Fruit fly (Drosophila melanogaster) whole organism, embryonic: Measurements from ENCODE around the gene CG15390.

ENCODE experiments used
- Atf6 ChIP-seq: fragments of 200-800 bp; sonication (Bioruptor generic); IDR thresholded peaks from 2 replicates; pipeline ENCODE4 v1.3.6; 2022; ENCODE audit warnings: missing biosample characterization, missing genetic modification characterization
- CG10321 ChIP-seq: fragments of 200-800 bp; sonication (Bioruptor generic); IDR thresholded peaks from 2 replicates; pipeline ENCODE4 v1.3.6; 2022; ENCODE audit warnings: missing biosample characterization, missing genetic modification characterization
- CG10654 ChIP-seq: fragments of 200-800 bp; sonication (Bioruptor generic); optimal IDR thresholded peaks from 2 replicates; lab custom pipeline; 2016; ENCODE audit warnings: missing biosample characterization, missing genetic modification characterization
- CG12299 ChIP-seq: fragments of 200-800 bp; sonication (Bioruptor generic); optimal IDR thresholded peaks from 2 replicates; lab custom pipeline; 2018; ENCODE audit warnings: missing biosample characterization, mild to moderate bottlenecking, missing genetic modification characterization
- CG13123 ChIP-seq: fragments of 200-800 bp; sonication (Bioruptor generic); optimal IDR thresholded peaks from 2 replicates; lab custom pipeline; 2016; ENCODE audit warnings: missing biosample characterization, missing genetic modification characterization
- CG13424 ChIP-seq: fragments of 200-800 bp; sonication (Bioruptor generic); optimal IDR thresholded peaks from 2 replicates; lab custom pipeline; 2019; ENCODE audit warnings: missing biosample characterization, mild to moderate bottlenecking, missing genetic modification characterization, moderate library complexity
- CG1832 ChIP-seq: fragments of 200-800 bp; sonication (Bioruptor generic); optimal IDR thresholded peaks from 2 replicates; lab custom pipeline; 2017; ENCODE audit warnings: missing biosample characterization, mild to moderate bottlenecking, missing genetic modification characterization, inconsistent platforms
- CG2678 ChIP-seq: fragments of 200-800 bp; sonication (Bioruptor generic); optimal IDR thresholded peaks from 3 replicates; lab custom pipeline; 2019; ENCODE audit warnings: missing biosample characterization, mild to moderate bottlenecking, missing genetic modification characterization, moderate library complexity
- CG31388 ChIP-seq: fragments of 200-800 bp; sonication (Bioruptor generic); optimal IDR thresholded peaks from 2 replicates; lab custom pipeline; 2016; ENCODE audit warnings: missing biosample characterization, missing genetic modification characterization
- CG32532 ChIP-seq: fragments of 200-800 bp; sonication (Bioruptor generic); IDR thresholded peaks from 2 replicates; pipeline ENCODE4 v1.3.6; 2022; ENCODE audit warnings: missing biosample characterization, missing genetic modification characterization
- CG3281 ChIP-seq: fragments of 200-800 bp; sonication (Bioruptor generic); optimal IDR thresholded peaks from 3 replicates; lab custom pipeline; 2017; ENCODE audit warnings: missing biosample characterization, mild to moderate bottlenecking, missing genetic modification characterization
- CG6654 ChIP-seq: fragments of 200-800 bp; sonication (Bioruptor generic); optimal IDR thresholded peaks from 2 replicates; lab custom pipeline; 2017; ENCODE audit warnings: missing biosample characterization, mild to moderate bottlenecking, missing genetic modification characterization
- CG7271 ChIP-seq: fragments of 200-800 bp; sonication (Bioruptor generic); optimal IDR thresholded peaks from 2 replicates; lab custom pipeline; 2018; ENCODE audit warnings: missing biosample characterization, mild to moderate bottlenecking, missing genetic modification characterization, moderate library complexity
- CG8290 ChIP-seq, 3 experiments: fragments of 200-800 bp; sonication (Bioruptor generic); optimal IDR thresholded peaks; 2 replicates each; lab custom pipeline; 2016 to 2019; ENCODE audit warnings: missing biosample characterization in 3 of 3, missing genetic modification characterization in 3 of 3, mild to moderate bottlenecking in 2 of 3, moderate library complexity in 1 of 3
- CG8478 ChIP-seq: fragments of >200 bp; optimal IDR thresholded peaks from 2 replicates; lab custom pipeline; 2018
- CG9727 ChIP-seq: fragments of 200-800 bp; sonication (Bioruptor generic); optimal IDR thresholded peaks from 3 replicates; lab custom pipeline; 2017; ENCODE audit warnings: missing biosample characterization, mild to moderate bottlenecking, missing genetic modification characterization
- CHES-1-like ChIP-seq: fragments of 200-800 bp; sonication (Bioruptor generic); optimal IDR thresholded peaks from 2 replicates; lab custom pipeline; 2016; ENCODE audit warnings: missing biosample characterization, missing genetic modification characterization
- Dip2 ChIP-seq: fragments of 200-800 bp; sonication (Bioruptor generic); IDR thresholded peaks from 2 replicates; pipeline ENCODE4 v1.3.6; 2022; ENCODE audit warnings: missing biosample characterization, missing genetic modification characterization
- E2f1 ChIP-seq: fragments of 200-800 bp; sonication (Bioruptor generic); IDR thresholded peaks from 2 replicates; pipeline ENCODE4 v1.3.6; 2022; ENCODE audit warnings: missing biosample characterization, missing genetic modification characterization
- Elba2 ChIP-seq: fragments of 200-800 bp; sonication (Bioruptor generic); optimal IDR thresholded peaks from 3 replicates; lab custom pipeline; 2016; ENCODE audit warnings: missing biosample characterization, missing genetic modification characterization
- HLH4C ChIP-seq: fragments of 200-800 bp; sonication (Bioruptor generic); IDR thresholded peaks from 3 replicates; pipeline ENCODE4 v1.3.6; 2022; ENCODE audit warnings: missing biosample characterization, missing genetic modification characterization; ENCODE audit not compliant: partially characterized antibody
- MESR4 ChIP-seq: fragments of 200-800 bp; sonication (Bioruptor generic); optimal IDR thresholded peaks from 2 replicates; lab custom pipeline; 2018; ENCODE audit warnings: missing biosample characterization, mild to moderate bottlenecking, missing genetic modification characterization, moderate library complexity
- MTF-1 ChIP-seq: fragments of 200-800 bp; sonication (Bioruptor generic); optimal IDR thresholded peaks from 2 replicates; lab custom pipeline; 2018; ENCODE audit warnings: missing biosample characterization, mild to moderate bottlenecking, missing genetic modification characterization, borderline replicate concordance
- Mad ChIP-seq: fragments of 200-800 bp; sonication (Bioruptor generic); optimal IDR thresholded peaks from 2 replicates; lab custom pipeline; 2016; ENCODE audit warnings: missing biosample characterization, missing genetic modification characterization
- NC2α ChIP-seq: fragments of 200-800 bp; sonication (Bioruptor generic); optimal IDR thresholded peaks from 2 replicates; lab custom pipeline; 2016; ENCODE audit warnings: missing biosample characterization, missing genetic modification characterization
- NC2β ChIP-seq: fragments of 200-800 bp; sonication (Bioruptor generic); optimal IDR thresholded peaks from 2 replicates; lab custom pipeline; 2016; ENCODE audit warnings: missing biosample characterization, missing genetic modification characterization
- Neu2 ChIP-seq: fragments of 200-800 bp; sonication (Bioruptor generic); optimal IDR thresholded peaks from 3 replicates; lab custom pipeline; 2016; ENCODE audit warnings: missing biosample characterization, missing genetic modification characterization, borderline replicate concordance
- Rfx ChIP-seq: fragments of 200-800 bp; sonication (Bioruptor generic); IDR thresholded peaks from 2 replicates; pipeline ENCODE4 v1.3.6; 2022; ENCODE audit warnings: missing biosample characterization, missing genetic modification characterization
- Rx ChIP-seq: fragments of 200-800 bp; sonication (Bioruptor generic); IDR thresholded peaks from 2 replicates; pipeline ENCODE4 v1.3.6; 2022; ENCODE audit warnings: missing biosample characterization, missing genetic modification characterization
- ab ChIP-seq: fragments of 200-800 bp; sonication (Bioruptor generic); optimal IDR thresholded peaks from 2 replicates; lab custom pipeline; 2016; ENCODE audit warnings: missing biosample characterization, missing genetic modification characterization
- abd-A ChIP-seq: fragments of 200-800 bp; sonication (Bioruptor generic); optimal IDR thresholded peaks from 3 replicates; lab custom pipeline; 2019; ENCODE audit warnings: missing biosample characterization, mild to moderate bottlenecking, missing genetic modification characterization, moderate library complexity
- caup ChIP-seq: fragments of 200-800 bp; sonication (Bioruptor generic); optimal IDR thresholded peaks from 3 replicates; lab custom pipeline; 2017; ENCODE audit warnings: missing biosample characterization, mild to moderate bottlenecking, missing genetic modification characterization, moderate library complexity; ENCODE audit not compliant: severe bottlenecking
- cg ChIP-seq: fragments of 200-800 bp; sonication (Bioruptor generic); optimal IDR thresholded peaks from 3 replicates; lab custom pipeline; 2019; ENCODE audit warnings: missing biosample characterization, mild to moderate bottlenecking, missing genetic modification characterization, moderate library complexity
- corto ChIP-seq: fragments of 200-800 bp; sonication (Bioruptor generic); optimal IDR thresholded peaks from 2 replicates; lab custom pipeline; 2016; ENCODE audit warnings: missing biosample characterization, mild to moderate bottlenecking, missing genetic modification characterization, moderate library complexity
- da ChIP-seq: fragments of 200-800 bp; sonication (Bioruptor generic); optimal IDR thresholded peaks from 2 replicates; lab custom pipeline; 2016; ENCODE audit warnings: missing biosample characterization, missing genetic modification characterization
- disco-r ChIP-seq: fragments of 200-800 bp; sonication (Bioruptor generic); optimal IDR thresholded peaks from 2 replicates; lab custom pipeline; 2016; ENCODE audit warnings: missing biosample characterization, missing genetic modification characterization
- fru ChIP-seq: fragments of >200 bp; optimal IDR thresholded peaks from 2 replicates; lab custom pipeline; 2017
- ham ChIP-seq: fragments of 200-800 bp; sonication (Bioruptor generic); IDR thresholded peaks from 2 replicates; pipeline ENCODE4 v1.3.6; 2022; ENCODE audit warnings: missing biosample characterization, missing genetic modification characterization
- klu ChIP-seq: fragments of 200-800 bp; sonication (Bioruptor generic); IDR thresholded peaks from 2 replicates; pipeline ENCODE4 v1.3.6; 2022; ENCODE audit warnings: missing biosample characterization, missing genetic modification characterization
- kni ChIP-seq: fragments of 200-800 bp; sonication (Bioruptor generic); optimal IDR thresholded peaks from 3 replicates; lab custom pipeline; 2017; ENCODE audit warnings: mild to moderate bottlenecking, missing biosample characterization, missing genetic modification reagents, missing genetic modification characterization
- knrl ChIP-seq: fragments of 200-800 bp; sonication (Bioruptor generic); IDR thresholded peaks from 3 replicates; pipeline ENCODE4 v1.3.6; 2022; ENCODE audit warnings: missing biosample characterization, missing genetic modification characterization; ENCODE audit not compliant: partially characterized antibody
- mld ChIP-seq: fragments of 200-800 bp; sonication (Bioruptor generic); IDR thresholded peaks from 3 replicates; pipeline ENCODE4 v1.3.6; 2022; ENCODE audit warnings: missing biosample characterization, missing genetic modification characterization; ENCODE audit not compliant: partially characterized antibody
- nau ChIP-seq: fragments of 200-800 bp; sonication (Bioruptor generic); optimal IDR thresholded peaks from 3 replicates; lab custom pipeline; 2017; ENCODE audit warnings: missing biosample characterization, mild to moderate bottlenecking, missing genetic modification characterization, missing genetic modification reagents
- sna ChIP-seq: fragments of 200-800 bp; sonication (Bioruptor generic); IDR thresholded peaks from 2 replicates; pipeline ENCODE4 v1.3.6; 2022; ENCODE audit warnings: missing biosample characterization, missing genetic modification characterization; ENCODE audit not compliant: partially characterized antibody
- unc-4 ChIP-seq: fragments of 200-800 bp; sonication (Bioruptor generic); IDR thresholded peaks from 2 replicates; pipeline ENCODE4 v1.3.6; 2022; ENCODE audit warnings: missing biosample characterization, missing genetic modification characterization; ENCODE audit not compliant: partially characterized antibody
- unpg ChIP-seq: fragments of 200-800 bp; sonication (Bioruptor generic); optimal IDR thresholded peaks from 3 replicates; lab custom pipeline; 2018; ENCODE audit warnings: missing biosample characterization, mild to moderate bottlenecking, missing genetic modification characterization, moderate library complexity
- vvl ChIP-seq: fragments of 200-800 bp; sonication (Bioruptor generic); IDR thresholded peaks from 2 replicates; pipeline ENCODE4 v1.3.6; 2022; ENCODE audit warnings: missing biosample characterization, missing genetic modification characterization
- z ChIP-seq: fragments of 200-800 bp; sonication (Bioruptor generic); IDR thresholded peaks from 3 replicates; pipeline ENCODE4 v1.3.6; 2022; ENCODE audit warnings: missing biosample characterization, missing genetic modification characterization

The CG15390 gene

dm6 chr2L:2373818-2374746 lies at the start of gene CG15390, which contains the start of gene CG3609 (continued):
- no peak for TF ChIP-seq HLH4C (GFP tag; lab: Robert Waterston, UW)
- TF ChIP-seq Mad (GFP tag; lab: Kevin White, UChicago): peak; percentile 83
- no peak for TF ChIP-seq Dip2 (GFP tag; lab: Robert Waterston, UW)
- TF ChIP-seq CG9727 (GFP tag; lab: Kevin White, UChicago): peak; percentile 54
- TF ChIP-seq nau (GFP tag; lab: Kevin White, UChicago): no peak
- TF ChIP-seq CG31388 (GFP tag; lab: Kevin White, UChicago): peak; percentile 76
- TF ChIP-seq CG8290 (GFP tag; optimal IDR thresholded peaks at IDR 0.05; lab: Kevin White, UChicago): peak; percentile 78
- TF ChIP-seq CG8290 (tag; optimal IDR thresholded peaks at IDR 0.05; lab: Kevin White, UChicago): peak; percentile 8 to 99
- TF ChIP-seq CG10321 (GFP tag; lab: Robert Waterston, UW): 0 out of 2 replicates have a peak, but pooled peaks have one; percentile 13
- peak; percentile 59 for TF ChIP-seq CG13123
- TF ChIP-seq CG1832: no peak
- TF ChIP-seq CG3281 (GFP tag; lab: Kevin White, UChicago): peak; percentile 66
- no peak for TF ChIP-seq klu
- TF ChIP-seq MESR4: peak; percentile 72
- TF ChIP-seq CG32532: peak; percentile 91
- peak; percentile 44 for TF ChIP-seq da (GFP tag; lab: Kevin White, UChicago)
- TF ChIP-seq ab (GFP tag; lab: Kevin White, UChicago): peak; percentile 80
- TF ChIP-seq Rfx (GFP tag; lab: Robert Waterston, UW): peak; percentile 98
- TF ChIP-seq z: 0 out of 3 replicates have a peak, but pooled peaks have one; percentile 11
- peak; percentile 66 for TF ChIP-seq CG2678 (tag; lab: Kevin White, UChicago)
- TF ChIP-seq ham (GFP tag; lab: Robert Waterston, UW): no peak; the same call in 1 of the 2 replicates
- peak; percentile 55; the same call in 1 of the 2 replicates for TF ChIP-seq unc-4 (GFP tag; lab: Robert Waterston, UW)
- peak; percentile 54 for TF ChIP-seq E2f1
- no peak for TF ChIP-seq Neu2
- TF ChIP-seq Atf6: peak; percentile 80
- peak; percentile 52 for TF ChIP-seq cg (GFP tag; lab: Kevin White, UChicago)
- peak; percentile 94 for TF ChIP-seq CHES-1-like (GFP tag; lab: Kevin White, UChicago)
- TF ChIP-seq sna (GFP tag; lab: Robert Waterston, UW): no peak
- peak; percentile 1 for TF ChIP-seq CG10654 (GFP tag; lab: Kevin White, UChicago)
- TF ChIP-seq knrl (GFP tag; lab: Robert Waterston, UW): no peak; the same call in 2 of the 3 replicates
- no peak for TF ChIP-seq CG8478
- TF ChIP-seq NC2α (GFP tag; lab: Kevin White, UChicago): peak; percentile 51
- TF ChIP-seq CG6654: no peak
- peak; percentile 83 for TF ChIP-seq caup (GFP tag; lab: Kevin White, UChicago)
- TF ChIP-seq NC2β: peak; percentile 88
- TF ChIP-seq Rx: peak; percentile 71
- TF ChIP-seq unpg (GFP tag; lab: Kevin White, UChicago): peak; percentile 81
- peak; percentile 94 for TF ChIP-seq vvl (GFP tag; lab: Robert Waterston, UW)
- TF ChIP-seq fru (lab: Kevin White, UChicago): no peak
- TF ChIP-seq CG7271 (tag; lab: Kevin White, UChicago): no peak
- peak; percentile 83 for TF ChIP-seq disco-r
- peak; percentile 97 for TF ChIP-seq abd-A (tag; lab: Kevin White, UChicago)
- no peak for TF ChIP-seq Elba2 (GFP tag; lab: Kevin White, UChicago)
- peak; percentile 69 for TF ChIP-seq MTF-1 (GFP tag; lab: Kevin White, UChicago)
- TF ChIP-seq CG12299 (tag; lab: Kevin White, UChicago): peak; percentile 78
- no peak for TF ChIP-seq mld (GFP tag; lab: Robert Waterston, UW)
- peak; percentile 41 for TF ChIP-seq kni (GFP tag; lab: Kevin White, UChicago)
- TF ChIP-seq CG13424: peak; percentile 72
- TF ChIP-seq corto (GFP tag; lab: Kevin White, UChicago): peak; percentile 51
